Fruit fly (Drosophila melanogaster): ENCODE results near the gene Nnf1b.

- TF ChIP-seq PHDP (tag; optimal IDR thresholded peaks at IDR 0.05) (no peak), Atf6 (GFP tag; IDR thresholded peaks at IDR 0.05) (no peak), CG7987 (GFP tag; optimal IDR thresholded peaks at IDR 0.05) (no peak), usp (GFP tag; optimal IDR thresholded peaks at IDR 0.05) (no peak), Pdp1 (GFP tag; optimal IDR thresholded peaks at IDR 0.05) (no peak), Atf-2 (GFP tag; optimal IDR thresholded peaks at IDR 0.05) (no peak), knrl (GFP tag; IDR thresholded peaks at IDR 0.05; ENCODE audit: partially characterized antibody) (no peak), HLH54F (GFP tag; optimal IDR thresholded peaks at IDR 0.05) (no peak), en (GFP tag; optimal IDR thresholded peaks at IDR 0.05) (no peak), Hr51 (GFP tag; optimal IDR thresholded peaks at IDR 0.05) (no peak), CG10209 (GFP tag; optimal IDR thresholded peaks at IDR 0.05) (no peak), Antp (GFP tag; optimal IDR thresholded peaks at IDR 0.05) (no peak), D19A (tag; optimal IDR thresholded peaks at IDR 0.05) (no peak), CG4424 (GFP tag; optimal IDR thresholded peaks at IDR 0.05) (no peak)
Measured at dm6 chr2L:840022-840421, 29.6 kb downstream of the Nnf1b start.

Measured in whole organism, embryonic.